Fruit fly (Drosophila melanogaster) whole organism, embryonic: ENCODE results near the gene CG12056.

Experiments
- CG10274 ChIP-seq: fragments of 200-800 bp; sonication (Bioruptor generic); optimal IDR thresholded peaks from 3 replicates; lab custom pipeline; 2017; ENCODE audit warnings: missing biosample characterization, mild to moderate bottlenecking, missing genetic modification characterization
- CG11093 ChIP-seq: fragments of 200-800 bp; sonication (Bioruptor generic); IDR thresholded peaks from 3 replicates; pipeline ENCODE4 v1.3.6; 2022; ENCODE audit warnings: missing biosample characterization, missing genetic modification characterization
- CG11247 ChIP-seq: fragments of 200-800 bp; sonication (Bioruptor generic); IDR thresholded peaks from 2 replicates; pipeline ENCODE4 v1.3.6; 2022; ENCODE audit warnings: missing biosample characterization, missing genetic modification characterization
- CG12391 ChIP-seq: fragments of 200-800 bp; sonication (Bioruptor generic); optimal IDR thresholded peaks from 3 replicates; lab custom pipeline; 2018; ENCODE audit warnings: missing biosample characterization, mild to moderate bottlenecking, missing genetic modification characterization, moderate library complexity
- CG14050 ChIP-seq: fragments of 200-800 bp; sonication (Bioruptor generic); IDR thresholded peaks from 3 replicates; pipeline ENCODE4 v1.3.6; 2022; ENCODE audit warnings: missing biosample characterization, missing genetic modification characterization
- CG14710 ChIP-seq: fragments of 200-800 bp; sonication (Bioruptor generic); optimal IDR thresholded peaks from 3 replicates; lab custom pipeline; 2019; ENCODE audit warnings: missing biosample characterization, mild to moderate bottlenecking, missing genetic modification characterization, moderate library complexity
- CG17829 ChIP-seq: fragments of 200-800 bp; optimal IDR thresholded peaks from 2 replicates; lab custom pipeline; 2019; ENCODE audit warnings: missing biosample characterization, mild to moderate bottlenecking, missing genetic modification characterization, moderate library complexity
- CG1792 ChIP-seq: fragments of 200-800 bp; sonication (Bioruptor generic); optimal IDR thresholded peaks from 2 replicates; lab custom pipeline; 2016; ENCODE audit warnings: missing biosample characterization, missing genetic modification characterization
- CG18476 ChIP-seq: fragments of 200-800 bp; sonication (Bioruptor generic); optimal IDR thresholded peaks from 2 replicates; lab custom pipeline; 2016; ENCODE audit warnings: missing biosample characterization, mild to moderate bottlenecking, missing genetic modification characterization
- CG2120 ChIP-seq: fragments of 200-800 bp; sonication (Bioruptor generic); optimal IDR thresholded peaks from 3 replicates; lab custom pipeline; 2016; ENCODE audit warnings: missing biosample characterization, missing genetic modification characterization
- CG2202 ChIP-seq: fragments of 200-800 bp; sonication (Bioruptor generic); optimal IDR thresholded peaks from 2 replicates; lab custom pipeline; 2018; ENCODE audit warnings: missing biosample characterization, mild to moderate bottlenecking, missing genetic modification characterization
- CG32772 ChIP-seq: fragments of 200-800 bp; sonication (Bioruptor generic); IDR thresholded peaks from 2 replicates; pipeline ENCODE4 v1.3.6; 2022; ENCODE audit warnings: missing biosample characterization, missing genetic modification characterization
- CG33557 ChIP-seq: fragments of 200-800 bp; sonication (Bioruptor generic); optimal IDR thresholded peaks from 2 replicates; lab custom pipeline; 2019; ENCODE audit warnings: missing biosample characterization, mild to moderate bottlenecking, missing genetic modification characterization, moderate library complexity
- CG3847 ChIP-seq: fragments of 200-800 bp; sonication (Bioruptor generic); IDR thresholded peaks from 2 replicates; pipeline ENCODE4 v1.3.6; 2022; ENCODE audit warnings: missing biosample characterization, missing genetic modification characterization
- CG4424 ChIP-seq: fragments of 200-800 bp; sonication (Bioruptor generic); optimal IDR thresholded peaks from 3 replicates; lab custom pipeline; 2016; ENCODE audit warnings: missing biosample characterization, missing genetic modification characterization
- CG5180 ChIP-seq: fragments of 200-800 bp; sonication (Bioruptor generic); optimal IDR thresholded peaks from 3 replicates; lab custom pipeline; 2017; ENCODE audit warnings: missing biosample characterization, missing genetic modification characterization, mild to moderate bottlenecking, moderate library complexity, missing genetic modification reagents
- CG8089 ChIP-seq: fragments of 200-800 bp; sonication (Bioruptor generic); optimal IDR thresholded peaks from 3 replicates; lab custom pipeline; 2016; ENCODE audit warnings: missing biosample characterization, missing genetic modification characterization
- CG8281 ChIP-seq: fragments of 200-800 bp; sonication (Bioruptor generic); optimal IDR thresholded peaks from 2 replicates; lab custom pipeline; 2018; ENCODE audit warnings: missing biosample characterization, mild to moderate bottlenecking, missing genetic modification characterization, moderate library complexity
- CG8290 ChIP-seq, 3 experiments: fragments of 200-800 bp; sonication (Bioruptor generic); optimal IDR thresholded peaks; 2 replicates each; lab custom pipeline; 2016 to 2019; ENCODE audit warnings: missing biosample characterization in 3 of 3, missing genetic modification characterization in 3 of 3, mild to moderate bottlenecking in 2 of 3, moderate library complexity in 1 of 3
- CG9727 ChIP-seq: fragments of 200-800 bp; sonication (Bioruptor generic); optimal IDR thresholded peaks from 3 replicates; lab custom pipeline; 2017; ENCODE audit warnings: missing biosample characterization, mild to moderate bottlenecking, missing genetic modification characterization
- Chrac-16 ChIP-seq: fragments of 200-800 bp; sonication (Bioruptor generic); optimal IDR thresholded peaks from 3 replicates; lab custom pipeline; 2016; ENCODE audit warnings: missing biosample characterization, missing genetic modification characterization
- Deaf1 ChIP-seq: fragments of 200-800 bp; optimal IDR thresholded peaks from 3 replicates; lab custom pipeline; 2019; ENCODE audit warnings: missing biosample characterization, mild to moderate bottlenecking, missing genetic modification characterization, moderate library complexity
- Dek ChIP-seq: fragments of 200-800 bp; sonication (Bioruptor generic); optimal IDR thresholded peaks from 3 replicates; lab custom pipeline; 2019; ENCODE audit warnings: missing biosample characterization, mild to moderate bottlenecking, missing genetic modification characterization, moderate library complexity
- Dll ChIP-seq: fragments of 200-800 bp; sonication (Bioruptor generic); IDR thresholded peaks from 4 replicates; pipeline ENCODE4 v1.3.6; 2022; ENCODE audit warnings: missing biosample characterization, missing genetic modification characterization; ENCODE audit not compliant: partially characterized antibody
- Hey ChIP-seq: fragments of 200-800 bp; sonication (Bioruptor generic); optimal IDR thresholded peaks from 3 replicates; lab custom pipeline; 2018; ENCODE audit warnings: missing biosample characterization, mild to moderate bottlenecking, missing genetic modification characterization
- Hmr ChIP-seq: fragments of 200-800 bp; sonication (Bioruptor generic); optimal IDR thresholded peaks from 3 replicates; lab custom pipeline; 2017; ENCODE audit warnings: mild to moderate bottlenecking, missing biosample characterization, missing genetic modification reagents, missing genetic modification characterization
- Hmx ChIP-seq: fragments of 200-800 bp; sonication (Bioruptor generic); optimal IDR thresholded peaks from 2 replicates; lab custom pipeline; 2016; ENCODE audit warnings: missing biosample characterization, missing genetic modification characterization
- Hr39 ChIP-seq: fragments of >200 bp; optimal IDR thresholded peaks from 2 replicates; lab custom pipeline; 2017
- Lpt ChIP-seq: fragments of >200 bp; optimal IDR thresholded peaks from 2 replicates; lab custom pipeline; 2018; ENCODE audit warnings: missing biosample characterization, missing genetic modification characterization
- MESR4 ChIP-seq: fragments of 200-800 bp; sonication (Bioruptor generic); optimal IDR thresholded peaks from 2 replicates; lab custom pipeline; 2018; ENCODE audit warnings: missing biosample characterization, mild to moderate bottlenecking, missing genetic modification characterization, moderate library complexity
- NC2β ChIP-seq: fragments of 200-800 bp; sonication (Bioruptor generic); optimal IDR thresholded peaks from 2 replicates; lab custom pipeline; 2016; ENCODE audit warnings: missing biosample characterization, missing genetic modification characterization
- Opbp ChIP-seq: fragments of 200-800 bp; sonication (Bioruptor generic); IDR thresholded peaks from 3 replicates; pipeline ENCODE4 v1.3.6; 2022; ENCODE audit warnings: missing biosample characterization, missing genetic modification characterization; ENCODE audit not compliant: partially characterized antibody
- al ChIP-seq: fragments of 200-800 bp; sonication (Bioruptor generic); IDR thresholded peaks from 2 replicates; pipeline ENCODE4 v1.3.6; 2022; ENCODE audit warnings: missing biosample characterization, missing genetic modification characterization
- ase ChIP-seq: fragments of 200-800 bp; sonication (Bioruptor generic); IDR thresholded peaks from 3 replicates; pipeline ENCODE4 v1.3.6; 2022; ENCODE audit warnings: missing biosample characterization, missing genetic modification characterization
- ato ChIP-seq: fragments of 200-800 bp; sonication (Bioruptor generic); IDR thresholded peaks from 2 replicates; pipeline ENCODE4 v1.3.6; 2022; ENCODE audit warnings: missing biosample characterization, missing genetic modification characterization; ENCODE audit not compliant: partially characterized antibody
- br ChIP-seq: fragments of >200 bp; optimal IDR thresholded peaks from 2 replicates; lab custom pipeline; 2017
- dmrt11E ChIP-seq: fragments of 200-800 bp; sonication (Bioruptor generic); optimal IDR thresholded peaks from 3 replicates; lab custom pipeline; 2018; ENCODE audit warnings: missing biosample characterization, mild to moderate bottlenecking, missing genetic modification characterization, moderate library complexity
- en ChIP-seq: fragments of 200-800 bp; sonication (Bioruptor generic); optimal IDR thresholded peaks from 2 replicates; lab custom pipeline; 2016; ENCODE audit warnings: missing biosample characterization, missing genetic modification characterization
- fru ChIP-seq: fragments of >200 bp; optimal IDR thresholded peaks from 2 replicates; lab custom pipeline; 2017
- hb ChIP-seq: fragments of 200-800 bp; sonication (Bioruptor generic); IDR thresholded peaks from 3 replicates; pipeline ENCODE4 v1.3.6; 2022; ENCODE audit warnings: missing biosample characterization, missing genetic modification characterization; ENCODE audit not compliant: partially characterized antibody
- inv ChIP-seq: fragments of 200-800 bp; sonication (Bioruptor generic); IDR thresholded peaks from 2 replicates; pipeline ENCODE4 v1.3.6; 2022; ENCODE audit warnings: missing biosample characterization, missing genetic modification characterization; ENCODE audit not compliant: partially characterized antibody
- nmo ChIP-seq: fragments of 200-800 bp; sonication (Bioruptor generic); optimal IDR thresholded peaks from 2 replicates; lab custom pipeline; 2018; ENCODE audit warnings: missing biosample characterization, mild to moderate bottlenecking, missing genetic modification characterization, moderate library complexity
- prd ChIP-seq, 3 experiments: fragments of >200 bp in 2 of 3; fragments of 200-800 bp in 1 of 3; sonication (Bioruptor generic) in 1 of 3; optimal IDR thresholded peaks in 2 of 3; IDR thresholded peaks in 1 of 3; 2 replicates in 2 of 3; 3 replicates in 1 of 3; pipeline versions ENCODE4 v1.3.6 to Lab custom; 2017 to 2022; ENCODE audit warnings: missing biosample characterization in 1 of 3, missing genetic modification characterization in 1 of 3
- psq ChIP-seq: fragments of 200-800 bp; sonication (Bioruptor generic); optimal IDR thresholded peaks from 2 replicates; lab custom pipeline; 2017; ENCODE audit warnings: missing biosample characterization, missing genetic modification characterization
- schlank ChIP-seq: fragments of 200-800 bp; sonication (Bioruptor generic); optimal IDR thresholded peaks from 2 replicates; lab custom pipeline; 2018; ENCODE audit warnings: missing biosample characterization, mild to moderate bottlenecking, missing genetic modification characterization
- sens ChIP-seq: fragments of 200-800 bp; sonication (Bioruptor generic); peaks from one replicate; lab custom pipeline; 2016; ENCODE audit warnings: missing biosample characterization, missing genetic modification characterization
- ssp ChIP-seq: fragments of 200-800 bp; sonication (Bioruptor generic); IDR thresholded peaks from 2 replicates; pipeline ENCODE4 v1.3.6; 2022; ENCODE audit warnings: missing biosample characterization, missing genetic modification characterization
- tx ChIP-seq: fragments of 200-800 bp; sonication (Bioruptor generic); optimal IDR thresholded peaks from 2 replicates; lab custom pipeline; 2016; ENCODE audit warnings: missing biosample characterization, missing genetic modification characterization
- unc-4 ChIP-seq: fragments of 200-800 bp; sonication (Bioruptor generic); IDR thresholded peaks from 2 replicates; pipeline ENCODE4 v1.3.6; 2022; ENCODE audit warnings: missing biosample characterization, missing genetic modification characterization; ENCODE audit not compliant: partially characterized antibody
- zen2 ChIP-seq: fragments of 200-800 bp; sonication (Bioruptor generic); IDR thresholded peaks from 3 replicates; pipeline ENCODE4 v1.3.6; 2022; ENCODE audit warnings: missing biosample characterization, missing genetic modification characterization; ENCODE audit not compliant: partially characterized antibody
- zf30C ChIP-seq: fragments of 200-800 bp; sonication (Bioruptor generic); optimal IDR thresholded peaks from 3 replicates; lab custom pipeline; 2018; ENCODE audit warnings: missing biosample characterization, mild to moderate bottlenecking, missing genetic modification characterization

The CG12056 gene

dm6 chrX:9159736-9160135 lies 32.7 kb upstream of the CG12056 start, which contains the start of gene NdufA3 (continued):
- TF ChIP-seq en (no peak), CG5180 (no peak), Lpt (GFP tag; lab: Kevin White, UChicago) (no peak), ssp (GFP tag; lab: Robert Waterston, UW) (no peak), Hmx (GFP tag; lab: Kevin White, UChicago) (no peak), ase (GFP tag; lab: Robert Waterston, UW) (no peak), hb (peak; percentile 81), fru (lab: Kevin White, UChicago) (no peak), CG1792 (no peak), CG3847 (GFP tag; lab: Robert Waterston, UW) (0 out of 2 replicates have a peak, but pooled peaks have one; percentile 5), MESR4 (GFP tag; lab: Kevin White, UChicago) (peak; percentile 77), CG11247 (GFP tag; lab: Robert Waterston, UW) (no peak), CG12391 (tag; lab: Kevin White, UChicago) (no peak), ato (peak; percentile 67; the same call in 1 of the 2 replicates), psq (GFP tag; lab: Kevin White, UChicago) (no peak), Chrac-16 (no peak), CG14050 (GFP tag; lab: Robert Waterston, UW) (no peak), br (no peak), CG32772 (no peak), tx (GFP tag; lab: Kevin White, UChicago) (no peak), Opbp (GFP tag; lab: Robert Waterston, UW) (peak; percentile 82), Hmr (no peak), schlank (tag; lab: Kevin White, UChicago) (no peak), CG14710 (tag; lab: Kevin White, UChicago) (no peak), dmrt11E (tag; lab: Kevin White, UChicago) (no peak), CG17829 (tag; lab: Kevin White, UChicago) (peak; percentile 11), CG4424 (GFP tag; lab: Kevin White, UChicago) (no peak), Dll (GFP tag; lab: Robert Waterston, UW) (peak; percentile 83), Deaf1 (tag; lab: Kevin White, UChicago) (no peak), Hr39 (lab: Kevin White, UChicago) (no peak), CG18476 (GFP tag; lab: Kevin White, UChicago) (no peak), CG8281 (tag; lab: Kevin White, UChicago) (no peak), nmo (GFP tag; lab: Kevin White, UChicago) (peak; percentile 5), Hey (no peak), zen2 (peak; percentile 67; the same call in 2 of the 3 replicates), CG8089 (GFP tag; lab: Kevin White, UChicago) (no peak), CG2202 (tag; lab: Kevin White, UChicago) (no peak), CG9727 (GFP tag; lab: Kevin White, UChicago) (no peak), NC2β (no peak), Dek (tag; lab: Kevin White, UChicago) (no peak), sens (peak; percentile 73), prd (optimal IDR thresholded peaks at IDR 0.05; lab: Kevin White, UChicago) (no peak), prd (GFP tag; IDR thresholded peaks at IDR 0.05; lab: Robert Waterston, UW) (no peak), CG33557 (no peak), inv (peak; percentile 66), CG2120 (GFP tag; lab: Kevin White, UChicago) (no peak), CG10274 (no peak), al (GFP tag; lab: Robert Waterston, UW) (no peak), zf30C (GFP tag; lab: Kevin White, UChicago) (no peak), CG8290 (GFP tag; optimal IDR thresholded peaks at IDR 0.05; lab: Kevin White, UChicago) (no peak), CG8290 (tag; optimal IDR thresholded peaks at IDR 0.05; lab: Kevin White, UChicago) (peak in 1 of 2 experiments; percentile 19), CG11093 (GFP tag; lab: Robert Waterston, UW) (no peak), unc-4 (GFP tag; lab: Robert Waterston, UW) (peak; percentile 79)
